Fruit fly (Drosophila melanogaster): Measurements from ENCODE around the gene CG31538.
A peak's percentile ranks its signal among the peaks of the same experiment; 100 is the strongest.

CG31538 gene

DNA sequence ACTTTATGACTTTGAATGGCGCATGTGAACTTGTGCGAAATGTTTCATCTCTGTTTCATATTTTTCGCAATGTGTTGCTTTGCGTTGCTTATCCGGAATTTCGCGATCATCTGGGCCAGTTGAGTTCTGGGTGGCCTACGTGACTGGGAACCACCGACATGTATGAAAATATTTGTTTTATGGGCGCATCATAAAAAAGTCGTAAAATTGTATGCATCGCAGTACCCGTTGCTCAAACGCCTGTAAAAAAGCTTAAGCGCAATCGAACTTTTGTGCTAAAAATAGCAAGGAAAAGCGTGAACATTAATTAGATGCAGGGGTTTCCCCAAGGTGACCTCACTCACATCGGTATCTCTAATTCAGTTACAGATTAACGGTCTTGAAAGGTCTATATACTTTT, 11.4 kb downstream of the CG31538 start:
- TF ChIP-seq CG17806 (tag; optimal IDR thresholded peaks at IDR 0.05) = no peak
- no peak for TF ChIP-seq rn (GFP tag; IDR thresholded peaks at IDR 0.05)
- TF ChIP-seq CG8159 (tag; optimal IDR thresholded peaks at IDR 0.05) = no peak
- no peak for TF ChIP-seq CG34367 (tag; optimal IDR thresholded peaks at IDR 0.05)
- TF ChIP-seq Snoo (tag; optimal IDR thresholded peaks at IDR 0.05) = no peak

DNA sequence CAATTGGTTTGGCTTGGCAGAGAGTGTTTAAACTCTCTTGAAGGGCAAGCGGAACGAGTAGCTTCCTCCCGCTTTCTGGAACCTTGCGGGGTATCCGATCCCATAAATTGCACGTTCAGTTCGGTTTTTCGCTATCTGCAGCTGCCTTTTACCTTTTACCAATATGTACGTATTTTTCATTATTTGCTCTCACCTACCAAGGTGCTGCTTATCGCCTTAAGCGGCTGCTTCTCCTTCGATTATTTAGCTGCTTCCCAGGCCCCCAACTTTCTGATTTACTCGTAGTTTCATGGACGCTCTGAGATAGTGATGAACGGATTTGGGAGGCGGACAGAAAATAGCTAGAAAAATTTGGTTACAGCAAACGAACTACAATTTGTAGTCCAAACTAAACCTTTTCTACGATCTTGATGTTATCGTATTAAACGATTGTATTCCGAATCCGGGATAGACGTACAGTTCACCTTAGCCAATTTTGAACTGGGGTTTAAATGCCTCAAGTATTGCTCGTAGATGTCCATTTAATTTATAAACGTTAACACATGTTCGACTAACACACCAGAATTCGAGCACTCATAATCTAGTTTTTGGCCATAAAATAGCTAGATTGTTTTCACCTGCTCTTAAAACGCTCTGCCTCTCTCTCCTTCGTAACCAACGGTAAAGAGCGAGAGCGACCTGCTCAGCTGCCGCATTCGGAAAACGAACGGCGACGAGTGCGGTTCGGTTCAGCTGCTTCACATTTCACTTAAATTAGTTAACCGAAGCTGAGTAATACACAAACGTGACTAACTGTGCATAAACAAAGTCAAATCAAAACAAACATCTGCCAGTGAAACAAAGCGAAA, 13.2 kb downstream of the CG31538 start:
- TF ChIP-seq Ets98B (GFP tag; IDR thresholded peaks at IDR 0.05) (no peak; the same call in 1 of the 2 replicates), fd96Ca (GFP tag; IDR thresholded peaks at IDR 0.05) (no peak), rn (GFP tag; IDR thresholded peaks at IDR 0.05) (no peak), Snoo (tag; optimal IDR thresholded peaks at IDR 0.05) (peak; percentile 54), CG14655 (GFP tag; optimal IDR thresholded peaks at IDR 0.05) (peak; percentile 64), gl (tag; optimal IDR thresholded peaks at IDR 0.05) (peak; percentile 38), CG12605 (GFP tag; IDR thresholded peaks at IDR 0.05) (peak; percentile 26; the same call in 1 of the 2 replicates), Pif1A (GFP tag; optimal IDR thresholded peaks at IDR 0.05) (peak; percentile 29), CG8301 (tag; optimal IDR thresholded peaks at IDR 0.05) (peak; percentile 53), CG9948 (tag; optimal IDR thresholded peaks at IDR 0.05) (peak; percentile 44), CG17806 (tag; optimal IDR thresholded peaks at IDR 0.05) (peak; percentile 33), EcR (GFP tag; optimal IDR thresholded peaks at IDR 0.05) (no peak), D1 (tag; optimal IDR thresholded peaks at IDR 0.05) (no peak), CG8159 (tag; optimal IDR thresholded peaks at IDR 0.05) (peak; percentile 70), Pif1B (GFP tag; optimal IDR thresholded peaks at IDR 0.05) (peak; percentile 52), CG32121 (GFP tag; IDR thresholded peaks at IDR 0.05) (no peak), CG10348 (GFP tag; IDR thresholded peaks at IDR 0.05) (no peak), CG13204 (GFP tag; optimal IDR thresholded peaks at IDR 0.05) (no peak), CG34367 (tag; optimal IDR thresholded peaks at IDR 0.05) (peak; percentile 50), CG4496 (GFP tag; IDR thresholded peaks at IDR 0.05) (peak; percentile 44; the same call in 1 of the 3 replicates), CG15710 (tag; optimal IDR thresholded peaks at IDR 0.05) (peak; percentile 53)

DNA sequence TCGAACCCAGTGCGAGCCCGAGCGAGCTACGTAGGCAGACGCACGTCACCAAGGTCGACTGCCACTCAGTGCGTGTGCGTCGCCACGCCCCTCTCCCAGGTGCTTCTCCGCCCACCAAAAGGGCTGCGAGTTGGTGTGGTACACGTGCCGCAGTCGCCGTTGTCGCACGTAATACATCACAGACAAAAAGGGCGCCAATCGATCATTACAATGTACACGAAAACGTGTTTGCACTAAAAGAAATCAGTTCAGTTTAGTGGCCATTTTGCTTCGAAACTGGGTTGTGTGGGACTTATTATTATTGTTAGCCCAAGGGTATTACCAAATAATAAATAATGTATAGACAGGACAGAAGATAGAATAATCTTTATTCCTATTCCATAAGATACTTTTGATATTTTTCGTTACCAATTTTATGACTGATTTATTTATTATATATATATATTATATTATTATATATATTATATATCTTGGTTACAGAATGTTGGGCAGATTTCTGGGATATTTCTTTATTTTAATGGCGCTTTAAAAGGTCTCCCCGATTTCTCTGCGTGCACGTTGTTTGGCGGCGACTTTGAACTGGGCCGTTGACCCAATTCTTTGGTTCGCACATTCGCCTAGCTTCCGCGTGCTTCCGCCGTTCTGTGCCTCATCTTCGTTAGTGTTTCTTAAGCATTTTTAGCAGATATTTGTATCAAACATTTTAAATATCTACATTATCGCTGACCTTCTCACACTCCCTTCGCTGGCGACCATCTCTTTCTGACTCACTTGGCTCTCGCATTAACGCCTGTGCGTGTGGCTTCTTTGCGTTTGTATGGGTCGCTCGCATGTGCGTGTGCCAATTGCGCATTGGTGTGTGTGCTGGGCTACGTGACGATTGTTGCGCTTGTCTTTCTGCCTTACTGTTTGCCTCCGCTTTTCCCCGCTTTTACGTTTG, 14.1 kb downstream of the CG31538 start:
- TF ChIP-seq CG13204 (GFP tag; optimal IDR thresholded peaks at IDR 0.05) (peak; percentile 44), Snoo (tag; optimal IDR thresholded peaks at IDR 0.05) (peak; percentile 36), CG8301 (tag; optimal IDR thresholded peaks at IDR 0.05) (peak; percentile 28), gl (tag; optimal IDR thresholded peaks at IDR 0.05) (no peak), CG15710 (tag; optimal IDR thresholded peaks at IDR 0.05) (peak; percentile 77), CG9948 (tag; optimal IDR thresholded peaks at IDR 0.05) (peak; percentile 77), Pif1A (GFP tag; optimal IDR thresholded peaks at IDR 0.05) (peak; percentile 56), Pif1B (GFP tag; optimal IDR thresholded peaks at IDR 0.05) (peak; percentile 61), CG17806 (tag; optimal IDR thresholded peaks at IDR 0.05) (peak; percentile 62), CG34367 (tag; optimal IDR thresholded peaks at IDR 0.05) (peak; percentile 37), D1 (tag; optimal IDR thresholded peaks at IDR 0.05) (peak; percentile 49), Ets98B (GFP tag; IDR thresholded peaks at IDR 0.05) (no peak), rn (GFP tag; IDR thresholded peaks at IDR 0.05) (no peak), CG8159 (tag; optimal IDR thresholded peaks at IDR 0.05) (peak; percentile 81), EcR (GFP tag; optimal IDR thresholded peaks at IDR 0.05) (peak; percentile 94), CG12605 (GFP tag; IDR thresholded peaks at IDR 0.05) (no peak), fd96Ca (GFP tag; IDR thresholded peaks at IDR 0.05) (0 out of 3 replicates have a peak, but pooled peaks have one; percentile 44), CG14655 (GFP tag; optimal IDR thresholded peaks at IDR 0.05) (peak; percentile 65), CG4496 (GFP tag; IDR thresholded peaks at IDR 0.05) (0 out of 3 replicates have a peak, but pooled peaks have one; percentile 12), CG10348 (GFP tag; IDR thresholded peaks at IDR 0.05) (no peak), CG32121 (GFP tag; IDR thresholded peaks at IDR 0.05) (0 out of 2 replicates have a peak, but pooled peaks have one; percentile 57)

DNA sequence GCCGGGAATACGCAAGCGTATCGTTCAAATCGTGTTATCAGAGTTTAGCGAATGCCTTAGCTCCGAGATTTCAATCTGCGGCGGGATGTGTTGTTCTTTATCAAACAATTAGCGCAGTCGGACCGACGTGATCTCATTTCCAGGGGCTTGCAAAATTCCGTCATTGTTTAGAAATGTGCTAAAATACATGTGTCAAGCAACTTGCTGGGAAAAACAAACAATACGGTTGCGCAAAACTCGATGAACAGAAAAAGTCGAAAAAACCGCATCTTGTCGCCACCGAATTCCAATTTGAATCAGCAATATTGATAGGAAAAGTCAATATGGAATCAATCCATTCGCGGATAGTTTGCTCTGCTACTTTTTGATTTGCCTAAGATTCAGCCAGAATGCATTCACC, 15.0 kb downstream of the CG31538 start, which contains the start of gene Tim17a2:
Tim17a2 (minus strand) TSS at position 101 of the 400 bp plus-strand sequence.
- TF ChIP-seq CG32121 (GFP tag; IDR thresholded peaks at IDR 0.05) (no peak), Pif1A (GFP tag; optimal IDR thresholded peaks at IDR 0.05) (no peak), CG8159 (tag; optimal IDR thresholded peaks at IDR 0.05) (no peak), CG8301 (tag; optimal IDR thresholded peaks at IDR 0.05) (no peak), rn (GFP tag; IDR thresholded peaks at IDR 0.05) (no peak)

DNA sequence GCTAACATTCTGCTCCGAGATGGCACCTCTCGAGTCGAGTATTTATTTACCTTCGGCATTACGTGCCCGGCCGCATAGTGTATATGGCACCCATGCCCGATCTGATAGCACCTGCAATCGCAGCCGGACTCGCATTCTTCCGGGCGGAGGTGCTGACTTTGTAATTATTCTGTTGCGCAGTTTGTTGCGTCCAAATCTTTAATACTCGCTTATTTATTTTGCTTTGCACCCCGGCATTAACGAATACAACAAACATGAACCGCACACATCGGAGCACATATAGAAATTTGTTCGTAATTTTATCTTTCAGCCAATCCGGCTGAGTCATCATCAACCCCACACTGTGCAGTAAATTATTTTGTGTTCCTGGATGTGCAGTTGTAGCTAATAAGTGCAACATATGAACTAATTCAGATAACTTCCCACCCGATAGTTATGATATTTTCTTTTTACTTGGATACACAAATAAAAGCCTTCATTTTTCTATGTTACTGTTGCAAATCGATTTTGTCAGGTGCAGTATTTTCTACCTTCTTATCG, 15.6 kb downstream of the CG31538 start:
- TF ChIP-seq Pif1B (GFP tag; optimal IDR thresholded peaks at IDR 0.05) = no peak
- no peak for TF ChIP-seq CG12605 (GFP tag; IDR thresholded peaks at IDR 0.05)

All from whole organism, pupa.